Fruit fly (Drosophila melanogaster): Measurements from ENCODE around the gene Act87E.

dm6 chr3R:13434325-13435168, 8.8 kb downstream of the Act87E start, which contains the start of gene yrt:
- no peak for TF ChIP-seq h (optimal IDR thresholded peaks at IDR 0.05)
- TF ChIP-seq Sin3A (optimal IDR thresholded peaks at IDR 0.05), result no peak
- TF ChIP-seq Myc (optimal IDR thresholded peaks at IDR 0.05), result no peak
- TF ChIP-seq insv (optimal IDR thresholded peaks at IDR 0.05), result no peak
- no peak for TF ChIP-seq psq (optimal IDR thresholded peaks at IDR 0.05)
- TF ChIP-seq ttk (optimal IDR thresholded peaks at IDR 0.05), result no peak

All from Kc167 (cell line).